Worm (Caenorhabditis elegans) whole organism, young adult: ENCODE measurements around the gene srw-38.

ENCODE experiments used
- B0019.2 ChIP-seq: fragments of 200-800 bp; sonication (Bioruptor generic); conservative IDR thresholded peaks from 2 replicates; pipeline ENCODE4 v1.3.6; 2022; ENCODE audit warnings: missing genetic modification reagents, missing genetic modification characterization, missing compliant biosample characterization
- C06A6.2 ChIP-seq: fragments of 200-800 bp; sonication (Bioruptor generic); conservative IDR thresholded peaks from 2 replicates; pipeline ENCODE4 v1.3.6; 2022; ENCODE audit warnings: missing genetic modification characterization, missing compliant biosample characterization
- C17E4.6 ChIP-seq: fragments of 200-800 bp; sonication (Bioruptor generic); IDR thresholded peaks from 2 replicates; pipeline ENCODE4 v1.3.6; 2022; ENCODE audit warnings: missing genetic modification reagents, missing genetic modification characterization, missing compliant biosample characterization
- F57C9.4 ChIP-seq: sonication (generic microtip); optimal IDR thresholded peaks from 2 replicates; lab custom pipeline; 2017; ENCODE audit warnings: mild to moderate bottlenecking, missing genetic modification characterization, missing compliant biosample characterization
- ama-1 ChIP-seq, 3 experiments: fragments of 150-350 bp in 1 of 3; sonication (generic microtip) in 2 of 3; optimal IDR thresholded peaks; 2 replicates each; lab custom pipeline; 2014 to 2018; ENCODE audit warnings: missing biosample characterization in 2 of 3, missing genetic modification characterization in 2 of 3, missing genetic modification reagents in 2 of 3
- aptf-2 ChIP-seq: fragments of 200-800 bp; sonication (Bioruptor generic); conservative IDR thresholded peaks from 2 replicates; pipeline ENCODE4 v1.3.6; 2022; ENCODE audit warnings: missing genetic modification reagents, missing genetic modification characterization, missing compliant biosample characterization
- aptf-3 ChIP-seq: fragments of 200-800 bp; sonication (Bioruptor generic); IDR thresholded peaks from 2 replicates; pipeline ENCODE4 v1.3.6; 2022; ENCODE audit warnings: missing genetic modification characterization, missing compliant biosample characterization
- atf-7 ChIP-seq: sonication (generic microtip); optimal IDR thresholded peaks from 2 replicates; lab custom pipeline; 2017; ENCODE audit warnings: mild to moderate bottlenecking, missing genetic modification characterization, missing compliant biosample characterization
- athp-1 ChIP-seq: sonication (generic microtip); optimal IDR thresholded peaks from 2 replicates; lab custom pipeline; 2017; ENCODE audit warnings: mild to moderate bottlenecking, missing genetic modification characterization, missing compliant biosample characterization
- bed-1 ChIP-seq: fragments of 200-800 bp; sonication (Bioruptor generic); IDR thresholded peaks from 2 replicates; pipeline ENCODE4 v1.3.6; 2022; ENCODE audit warnings: missing genetic modification reagents, missing genetic modification characterization, missing compliant biosample characterization
- cebp-2 ChIP-seq: fragments of 200-800 bp; sonication (Bioruptor generic); IDR thresholded peaks from 2 replicates; pipeline ENCODE4 v1.3.6; 2022; ENCODE audit warnings: missing genetic modification characterization, missing compliant biosample characterization
- ceh-79 ChIP-seq: sonication (generic microtip); optimal IDR thresholded peaks from 2 replicates; lab custom pipeline; 2017; ENCODE audit warnings: mild to moderate bottlenecking, missing genetic modification characterization, missing compliant biosample characterization
- dox-1 ChIP-seq: fragments of 200-800 bp; sonication (Bioruptor generic); IDR thresholded peaks from 2 replicates; pipeline ENCODE4 v1.3.6; 2022; ENCODE audit warnings: missing genetic modification reagents, missing genetic modification characterization, missing compliant biosample characterization
- dpff-1 ChIP-seq: sonication (generic microtip); optimal IDR thresholded peaks from 2 replicates; lab custom pipeline; 2017; ENCODE audit warnings: mild to moderate bottlenecking, missing genetic modification characterization, missing compliant biosample characterization
- dpl-1 ChIP-seq: fragments of 150-350 bp; optimal IDR thresholded peaks from 2 replicates; lab custom pipeline; 2014; ENCODE audit warnings: missing biosample characterization, missing genetic modification reagents, missing genetic modification characterization
- ets-4 ChIP-seq: fragments of 200-800 bp; sonication (Bioruptor generic); optimal IDR thresholded peaks from 2 replicates; lab custom pipeline; 2018; ENCODE audit warnings: mild to moderate bottlenecking, missing genetic modification characterization, missing compliant biosample characterization
- him-1 ChIP-seq: sonication (generic microtip); optimal IDR thresholded peaks from 2 replicates; lab custom pipeline; 2016; ENCODE audit warnings: missing genotype, missing genetic modification reagents, missing genetic modification characterization, missing compliant biosample characterization
- hlh-12 ChIP-seq: sonication (generic microtip); optimal IDR thresholded peaks from 2 replicates; lab custom pipeline; 2016; ENCODE audit warnings: missing genetic modification characterization, missing compliant biosample characterization
- hlh-26 ChIP-seq: fragments of 200-800 bp; sonication (Bioruptor generic); conservative IDR thresholded peaks from 2 replicates; pipeline ENCODE4 v1.3.6; 2022; ENCODE audit warnings: missing genetic modification reagents, missing genetic modification characterization, missing compliant biosample characterization
- hmg-20 ChIP-seq: fragments of 200-800 bp; sonication (Bioruptor generic); IDR thresholded peaks from 2 replicates; pipeline ENCODE4 v1.3.6; 2022; ENCODE audit warnings: missing genetic modification reagents, missing genetic modification characterization, missing compliant biosample characterization
- let-607 ChIP-seq, 2 experiments: fragments of 200-800 bp in 1 of 2; sonication (Bioruptor generic) in 1 of 2; sonication (generic microtip) in 1 of 2; optimal IDR thresholded peaks; 2 replicates each; lab custom pipeline; 2016 to 2018; ENCODE audit warnings: mild to moderate bottlenecking in 2 of 2, missing compliant biosample characterization in 2 of 2, missing genetic modification characterization in 2 of 2, moderate library complexity in 2 of 2, missing genotype in 1 of 2
- lin-26 ChIP-seq: fragments of 200-800 bp; sonication (Bioruptor generic); IDR thresholded peaks from 2 replicates; pipeline ENCODE4 v1.3.6; 2022; ENCODE audit warnings: missing genetic modification reagents, missing genetic modification characterization, missing compliant biosample characterization
- lin-40 ChIP-seq: sonication (generic microtip); optimal IDR thresholded peaks from 2 replicates; lab custom pipeline; 2016; ENCODE audit warnings: missing genetic modification characterization, mild to moderate bottlenecking, missing compliant biosample characterization, missing genotype, missing genetic modification reagents
- madf-6 ChIP-seq: fragments of 200-800 bp; sonication (Bioruptor generic); IDR thresholded peaks from 2 replicates; pipeline ENCODE4 v1.3.6; 2022; ENCODE audit warnings: missing genetic modification reagents, missing genetic modification characterization, missing compliant biosample characterization
- mes-4 ChIP-seq: sonication (generic microtip); optimal IDR thresholded peaks from 2 replicates; lab custom pipeline; 2016; ENCODE audit warnings: missing genotype, missing genetic modification characterization, missing compliant biosample characterization
- repo-1 ChIP-seq: sonication (generic microtip); optimal IDR thresholded peaks from 2 replicates; lab custom pipeline; 2017; ENCODE audit warnings: mild to moderate bottlenecking, missing genetic modification characterization, missing compliant biosample characterization
- sdz-38 ChIP-seq: sonication (generic microtip); optimal IDR thresholded peaks from 2 replicates; lab custom pipeline; 2016; ENCODE audit warnings: missing genotype, missing genetic modification characterization, missing compliant biosample characterization
- snpc-1.3 ChIP-seq: sonication (generic microtip); optimal IDR thresholded peaks from 2 replicates; lab custom pipeline; 2017; ENCODE audit warnings: missing genetic modification characterization, mild to moderate bottlenecking, missing compliant biosample characterization, antibody characterized with exemption, moderate library complexity, missing genotype, missing genetic modification reagents; ENCODE audit not compliant: insufficient read depth
- snpc-4 ChIP-seq, 5 experiments: fragments of 150-350 bp in 1 of 5; sonication (generic microtip) in 4 of 5; optimal IDR thresholded peaks; 2 replicates each; lab custom pipeline; 2014 to 2018; ENCODE audit warnings: missing genetic modification characterization in 5 of 5, missing biosample characterization in 3 of 5, antibody characterized with exemption in 2 of 5, mild to moderate bottlenecking in 2 of 5, missing compliant biosample characterization in 2 of 5, missing genotype in 2 of 5, moderate library complexity in 2 of 5, missing genetic modification reagents in 1 of 5
- sptf-2 ChIP-seq: fragments of 200-800 bp; sonication (Bioruptor generic); optimal IDR thresholded peaks from 2 replicates; lab custom pipeline; 2018; ENCODE audit warnings: mild to moderate bottlenecking, missing genetic modification characterization, missing compliant biosample characterization
- tbp1 ChIP-seq: fragments of 200-800 bp; sonication (Bioruptor generic); optimal IDR thresholded peaks from 2 replicates; lab custom pipeline; 2018; ENCODE audit warnings: mild to moderate bottlenecking, missing genetic modification characterization, missing compliant biosample characterization
- tbx-9 ChIP-seq: sonication (generic microtip); optimal IDR thresholded peaks from 2 replicates; lab custom pipeline; 2016; ENCODE audit warnings: borderline replicate concordance, missing genetic modification characterization, inconsistent platforms, missing compliant biosample characterization
- zfh-2 ChIP-seq: fragments of 200-800 bp; sonication (Bioruptor generic); conservative IDR thresholded peaks from 2 replicates; pipeline ENCODE4 v1.3.6; 2022; ENCODE audit warnings: missing genetic modification reagents, missing genetic modification characterization, missing compliant biosample characterization
- ztf-25 ChIP-seq: fragments of 200-800 bp; sonication (Bioruptor generic); IDR thresholded peaks from 2 replicates; pipeline ENCODE4 v1.3.6; 2022; ENCODE audit warnings: missing genetic modification reagents, missing genetic modification characterization, missing compliant biosample characterization
- ztf-3 ChIP-seq: fragments of 200-800 bp; sonication (Bioruptor generic); optimal IDR thresholded peaks from 2 replicates; lab custom pipeline; 2018; ENCODE audit warnings: mild to moderate bottlenecking, missing genetic modification characterization, missing compliant biosample characterization

Gene srw-38

DNA sequence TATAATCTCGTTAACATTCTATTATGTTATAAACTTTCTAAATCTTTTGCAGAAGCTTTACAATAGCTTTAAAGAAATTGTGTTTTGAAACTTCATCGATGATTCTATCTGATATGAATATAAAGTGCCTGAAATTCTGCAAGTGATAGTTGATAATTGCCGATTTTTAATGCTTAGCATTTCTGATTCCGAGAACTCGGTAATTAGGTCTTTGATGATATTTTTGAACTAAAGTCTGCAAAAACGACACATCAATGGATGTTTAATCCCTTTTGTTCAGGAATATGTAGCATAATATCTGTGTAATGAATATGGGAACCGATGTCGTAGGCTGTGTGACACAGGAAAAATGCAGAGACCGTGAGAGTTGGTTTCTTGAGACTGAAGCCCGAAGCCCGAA lies 33.4 kb upstream of the srw-38 start:
- TF ChIP-seq sptf-2 (GFP tag; lab: Kevin White, UChicago): no peak
- TF ChIP-seq ceh-79: no peak
- TF ChIP-seq F57C9.4 (tag; lab: Kevin White, UChicago): no peak
- TF ChIP-seq zfh-2 (GFP tag; lab: Robert Waterston, UW): no peak
- no peak for TF ChIP-seq bed-1
- no peak for TF ChIP-seq hlh-12 (tag; lab: Kevin White, UChicago)
- TF ChIP-seq C17E4.6: no peak
- TF ChIP-seq lin-40 (tag; lab: Kevin White, UChicago): no peak
- TF ChIP-seq dpl-1: no peak
- no peak for TF ChIP-seq C06A6.2 (GFP tag; lab: Robert Waterston, UW)
- TF ChIP-seq mes-4 (tag; lab: Kevin White, UChicago): no peak
- no peak for TF ChIP-seq lin-26 (GFP tag; lab: Robert Waterston, UW)
- TF ChIP-seq athp-1 (tag; lab: Kevin White, UChicago): no peak
- no peak for TF ChIP-seq ets-4 (GFP tag; lab: Kevin White, UChicago)
- TF ChIP-seq cebp-2: no peak
- TF ChIP-seq snpc-1.3: no peak
- TF ChIP-seq B0019.2 (GFP tag; lab: Robert Waterston, UW): no peak
- no peak for TF ChIP-seq tbp1
- TF ChIP-seq let-607 (tag; optimal IDR thresholded peaks at IDR 0.05; lab: Kevin White, UChicago): no peak
- no peak for TF ChIP-seq him-1 (tag; lab: Kevin White, UChicago)

- TF ChIP-seq dpff-1 (tag; lab: Kevin White, UChicago) (no peak), aptf-2 (GFP tag; lab: Robert Waterston, UW) (no peak), madf-6 (GFP tag; lab: Robert Waterston, UW) (no peak), atf-7 (no peak), snpc-4 (GFP tag; optimal IDR thresholded peaks at IDR 0.05; lab: Kevin White, UChicago) (no peak), snpc-4 (tag; optimal IDR thresholded peaks at IDR 0.05; lab: Kevin White, UChicago) (no peak), dpl-1 (no peak), ztf-25 (GFP tag; lab: Robert Waterston, UW) (no peak), F57C9.4 (tag; lab: Kevin White, UChicago) (no peak)
These were observed 30.7 kb upstream of the srw-38 start for ce11 chrV:19805548-19805947.

- TF ChIP-seq dox-1 (GFP tag; lab: Robert Waterston, UW): no peak
- no peak for TF ChIP-seq ztf-3 (GFP tag; lab: Kevin White, UChicago)
- no peak for TF ChIP-seq repo-1 (tag; lab: Kevin White, UChicago)
- no peak for TF ChIP-seq tbx-9 (tag; lab: Kevin White, UChicago)
- TF ChIP-seq aptf-3: no peak
- no peak for TF ChIP-seq hmg-20 (GFP tag; lab: Robert Waterston, UW)
- no peak for TF ChIP-seq sdz-38
- TF ChIP-seq F57C9.4 (tag; lab: Kevin White, UChicago): no peak
- no peak for TF ChIP-seq mes-4 (tag; lab: Kevin White, UChicago)
- no peak for TF ChIP-seq tbp1
- TF ChIP-seq ama-1 (optimal IDR thresholded peaks at IDR 0.05; lab: Kevin White, UChicago): no peak
- no peak for TF ChIP-seq ama-1 (GFP tag; optimal IDR thresholded peaks at IDR 0.05; lab: Kevin White, UChicago)
- TF ChIP-seq hlh-26 (GFP tag; lab: Robert Waterston, UW): no peak
These were observed 21.4 kb upstream of the srw-38 start, which contains the start of gene daf-28 for ce11 chrV:19814833-19815232. TSS of gene daf-28 (plus strand) at chrV:19815133.
